Fruit fly (Drosophila melanogaster): ENCODE results near the gene CG42740.

The CG42740 gene

dm6 chr3R:30386759-30387437 lies 35.9 kb downstream of the CG42740 start (continued):
- TF ChIP-seq pb (GFP tag; optimal IDR thresholded peaks at IDR 0.05) (no peak), Hr51 (GFP tag; optimal IDR thresholded peaks at IDR 0.05) (no peak), CG12391 (tag; optimal IDR thresholded peaks at IDR 0.05) (no peak), Sox102F (GFP tag; optimal IDR thresholded peaks at IDR 0.05) (no peak), CG8944 (GFP tag; optimal IDR thresholded peaks at IDR 0.05) (no peak), vnd (GFP tag; IDR thresholded peaks at IDR 0.05; ENCODE audit: partially characterized antibody) (no peak), CG1024 (GFP tag; IDR thresholded peaks at IDR 0.05) (no peak), jumu (GFP tag; optimal IDR thresholded peaks at IDR 0.05) (no peak), CG15479 (GFP tag; optimal IDR thresholded peaks at IDR 0.05) (peak; percentile 82), CG4820 (GFP tag; optimal IDR thresholded peaks at IDR 0.05) (no peak), E2f1 (GFP tag; IDR thresholded peaks at IDR 0.05) (no peak), Scr (GFP tag; IDR thresholded peaks at IDR 0.05; ENCODE audit: partially characterized antibody) (no peak), wdn (GFP tag; IDR thresholded peaks at IDR 0.05) (no peak), CG14050 (GFP tag; IDR thresholded peaks at IDR 0.05) (no peak), CG8924 (tag; optimal IDR thresholded peaks at IDR 0.05) (peak; percentile 0), pzg (GFP tag; optimal IDR thresholded peaks at IDR 0.05) (no peak), en (GFP tag; optimal IDR thresholded peaks at IDR 0.05) (no peak), CG10654 (GFP tag; optimal IDR thresholded peaks at IDR 0.05) (no peak), D19A (tag; optimal IDR thresholded peaks at IDR 0.05) (no peak), zfh2 (GFP tag; optimal IDR thresholded peaks at IDR 0.05) (no peak), CG7839 (tag; optimal IDR thresholded peaks at IDR 0.05) (no peak), Mrtf (GFP tag; IDR thresholded peaks at IDR 0.05) (no peak), stwl (tag; optimal IDR thresholded peaks at IDR 0.05) (no peak), Dip2 (GFP tag; IDR thresholded peaks at IDR 0.05) (no peak), oc (tag; optimal IDR thresholded peaks at IDR 0.05) (peak; percentile 27), Abd-B (GFP tag; optimal IDR thresholded peaks at IDR 0.05) (no peak), tio (GFP tag; optimal IDR thresholded peaks at IDR 0.05) (no peak), ERR (GFP tag; optimal IDR thresholded peaks at IDR 0.05) (no peak), tx (GFP tag; optimal IDR thresholded peaks at IDR 0.05) (no peak), Six4 (GFP tag; optimal IDR thresholded peaks at IDR 0.05) (no peak), CG13894 (tag; optimal IDR thresholded peaks at IDR 0.05) (no peak), CG8290 (GFP tag; optimal IDR thresholded peaks at IDR 0.05) (no peak), CG8290 (tag; optimal IDR thresholded peaks at IDR 0.05) (peak in 1 of 2 experiments; percentile 26), Hr3 (GFP tag; optimal IDR thresholded peaks at IDR 0.05) (no peak), wor (GFP tag; IDR thresholded peaks at IDR 0.05) (no peak), CG10321 (GFP tag; IDR thresholded peaks at IDR 0.05) (no peak), CG12769 (tag; optimal IDR thresholded peaks at IDR 0.05) (peak; percentile 9), Pdp1 (GFP tag; optimal IDR thresholded peaks at IDR 0.05) (peak in 1 of 2 experiments; percentile 71), sug (tag; optimal IDR thresholded peaks at IDR 0.05) (no peak), Opbp (GFP tag; IDR thresholded peaks at IDR 0.05; ENCODE audit: partially characterized antibody) (no peak), sr (GFP tag; IDR thresholded peaks at IDR 0.05) (no peak), CG6854 (GFP tag; optimal IDR thresholded peaks at IDR 0.05) (peak; percentile 23), slbo (GFP tag; IDR thresholded peaks at IDR 0.05) (no peak), sens (GFP tag) (no peak), CG2199 (GFP tag; IDR thresholded peaks at IDR 0.05) (peak; percentile 67; the same call in 2 of the 3 replicates), gcm (GFP tag; optimal IDR thresholded peaks at IDR 0.05) (no peak), Sox100B (GFP tag; optimal IDR thresholded peaks at IDR 0.05) (no peak), fu2 (GFP tag; optimal IDR thresholded peaks at IDR 0.05) (no peak), grau (tag; optimal IDR thresholded peaks at IDR 0.05) (no peak), CG7963 (GFP tag; IDR thresholded peaks at IDR 0.05; ENCODE audit: partially characterized antibody) (no peak), CG1602 (GFP tag; optimal IDR thresholded peaks at IDR 0.05) (no peak)

Measured in whole organism, embryonic.